Worm (Caenorhabditis elegans) whole organism, L4 larva: ENCODE data around the gene B0228.1.

ENCODE experiments used
- F10B5.3 ChIP-seq: sonication (generic microtip); optimal IDR thresholded peaks from 2 replicates; lab custom pipeline; 2016; ENCODE audit warnings: mild to moderate bottlenecking, missing genetic modification characterization, missing compliant biosample characterization
- ceh-32 ChIP-seq: sonication (generic microtip); optimal IDR thresholded peaks from 2 replicates; lab custom pipeline; 2016; ENCODE audit warnings: mild to moderate bottlenecking, missing genetic modification characterization, missing compliant biosample characterization; ENCODE audit not compliant: poor library complexity
- ceh-62 ChIP-seq: sonication (generic microtip); optimal IDR thresholded peaks from 2 replicates; lab custom pipeline; 2017; ENCODE audit warnings: missing biosample characterization, missing genetic modification characterization
- set-16 ChIP-seq: fragments of 200-800 bp; sonication (Bioruptor generic); IDR thresholded peaks from 2 replicates; pipeline ENCODE4 v1.3.6; 2022; ENCODE audit warnings: missing genetic modification reagents, missing genetic modification characterization, missing compliant biosample characterization
- zag-1 ChIP-seq: fragments of 150-350 bp; optimal IDR thresholded peaks from 2 replicates; lab custom pipeline; 2014; ENCODE audit warnings: missing biosample characterization, missing genetic modification characterization

ce11 chrII:7795299-7795698 is 40.2 kb downstream of the B0228.1 start:
- TF ChIP-seq set-16 (GFP tag; lab: Robert Waterston, UW): no peak
- TF ChIP-seq ceh-32: no peak
- TF ChIP-seq ceh-62 (tag; lab: Kevin White, UChicago): no peak
- no peak for TF ChIP-seq zag-1 (tag; lab: Kevin White, UChicago)
- TF ChIP-seq F10B5.3 (tag; lab: Kevin White, UChicago): no peak
